Fruit fly (Drosophila melanogaster) whole organism, wandering third instar larva: ENCODE measurements around the gene CG44428.

ENCODE experiments used
- CrebA ChIP-seq: fragments of 200-800 bp; sonication (Bioruptor generic); optimal IDR thresholded peaks from 2 replicates; lab custom pipeline; 2016; ENCODE audit warnings: missing biosample characterization, mild to moderate bottlenecking, missing genetic modification characterization, borderline replicate concordance
- Dfd ChIP-seq: fragments of >200 bp; optimal IDR thresholded peaks from 2 replicates; lab custom pipeline; 2017; ENCODE audit warnings: missing biosample characterization, missing genetic modification characterization

DNA sequence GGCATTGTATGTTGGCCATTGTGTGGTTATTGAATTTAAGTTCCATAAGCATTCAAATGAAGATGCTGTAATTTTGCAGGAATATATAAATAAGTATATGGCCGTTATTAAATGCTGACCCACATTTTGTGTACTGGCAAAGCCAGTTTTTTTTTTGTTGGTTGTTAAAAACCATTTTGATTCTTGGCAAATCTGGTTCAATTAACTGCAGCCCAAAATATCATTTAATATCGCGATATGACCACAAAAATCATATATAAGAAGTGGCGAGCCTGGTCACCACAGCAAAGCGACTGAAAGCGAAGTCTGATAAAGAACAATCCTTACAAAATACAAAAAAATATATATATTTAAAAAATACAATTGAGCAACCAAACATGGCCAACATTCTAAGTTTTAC lies 26.1 kb upstream of the CG44428 start, which contains the start of gene CG32631:
- TF ChIP-seq CrebA (GFP tag; lab: Kevin White, UChicago): no peak
- TF ChIP-seq Dfd: no peak
